Fruit fly (Drosophila melanogaster) whole organism, embryonic: Measurements from ENCODE around the gene kibra.

Experiments
- B-H2 ChIP-seq: fragments of 200-800 bp; sonication (Bioruptor generic); optimal IDR thresholded peaks from 2 replicates; lab custom pipeline; 2018; ENCODE audit warnings: missing biosample characterization, mild to moderate bottlenecking, missing genetic modification characterization
- Bdp1 ChIP-seq: fragments of 200-800 bp; sonication (Bioruptor generic); optimal IDR thresholded peaks from 3 replicates; lab custom pipeline; 2016; ENCODE audit warnings: missing biosample characterization, missing genetic modification characterization
- CG1024 ChIP-seq: fragments of 200-800 bp; sonication (Bioruptor generic); IDR thresholded peaks from 2 replicates; pipeline ENCODE4 v1.3.6; 2022; ENCODE audit warnings: missing biosample characterization, missing genetic modification characterization
- CG11093 ChIP-seq: fragments of 200-800 bp; sonication (Bioruptor generic); IDR thresholded peaks from 3 replicates; pipeline ENCODE4 v1.3.6; 2022; ENCODE audit warnings: missing biosample characterization, missing genetic modification characterization
- CG12219 ChIP-seq: fragments of 200-800 bp; sonication (Bioruptor generic); optimal IDR thresholded peaks from 3 replicates; lab custom pipeline; 2018; ENCODE audit warnings: missing biosample characterization, mild to moderate bottlenecking, missing genetic modification characterization
- CG1529 ChIP-seq: fragments of 200-800 bp; sonication (Bioruptor generic); optimal IDR thresholded peaks from 3 replicates; lab custom pipeline; 2018; ENCODE audit warnings: missing biosample characterization, missing genetic modification characterization
- CG2202 ChIP-seq: fragments of 200-800 bp; sonication (Bioruptor generic); optimal IDR thresholded peaks from 2 replicates; lab custom pipeline; 2018; ENCODE audit warnings: missing biosample characterization, mild to moderate bottlenecking, missing genetic modification characterization
- CG30020 ChIP-seq: fragments of 200-800 bp; optimal IDR thresholded peaks from 2 replicates; lab custom pipeline; 2019; ENCODE audit warnings: missing biosample characterization, mild to moderate bottlenecking, missing genetic modification characterization, moderate library complexity
- CG31224 ChIP-seq: fragments of 200-800 bp; sonication (Bioruptor generic); IDR thresholded peaks from 2 replicates; pipeline ENCODE4 v1.3.6; 2022; ENCODE audit warnings: missing biosample characterization, missing genetic modification characterization
- CG31365 ChIP-seq: fragments of 200-800 bp; sonication (Bioruptor generic); optimal IDR thresholded peaks from 2 replicates; lab custom pipeline; 2018; ENCODE audit warnings: missing biosample characterization, mild to moderate bottlenecking, missing genetic modification characterization
- CG4854 ChIP-seq: fragments of 200-800 bp; sonication (Bioruptor generic); optimal IDR thresholded peaks from 2 replicates; lab custom pipeline; 2016; ENCODE audit warnings: missing biosample characterization, missing genetic modification characterization, inconsistent platforms
- CG6689 ChIP-seq: fragments of 200-800 bp; sonication (Bioruptor generic); IDR thresholded peaks from 2 replicates; pipeline ENCODE4 v1.3.6; 2022; ENCODE audit warnings: missing biosample characterization, missing genetic modification characterization
- CG6854 ChIP-seq: fragments of 200-800 bp; sonication (Bioruptor generic); optimal IDR thresholded peaks from 3 replicates; lab custom pipeline; 2017; ENCODE audit warnings: missing biosample characterization, mild to moderate bottlenecking, missing genetic modification characterization
- CG7745 ChIP-seq: fragments of 200-800 bp; sonication (Bioruptor generic); optimal IDR thresholded peaks from 2 replicates; lab custom pipeline; 2018; ENCODE audit warnings: missing biosample characterization, mild to moderate bottlenecking, missing genetic modification characterization, moderate library complexity
- CG7987 ChIP-seq: fragments of 200-800 bp; sonication (Bioruptor generic); optimal IDR thresholded peaks from 2 replicates; lab custom pipeline; 2018; ENCODE audit warnings: missing biosample characterization, mild to moderate bottlenecking, missing genetic modification characterization, moderate library complexity
- CG8089 ChIP-seq: fragments of 200-800 bp; sonication (Bioruptor generic); optimal IDR thresholded peaks from 3 replicates; lab custom pipeline; 2016; ENCODE audit warnings: missing biosample characterization, missing genetic modification characterization
- CG8290 ChIP-seq, 3 experiments: fragments of 200-800 bp; sonication (Bioruptor generic); optimal IDR thresholded peaks; 2 replicates each; lab custom pipeline; 2016 to 2019; ENCODE audit warnings: missing biosample characterization in 3 of 3, missing genetic modification characterization in 3 of 3, mild to moderate bottlenecking in 2 of 3, moderate library complexity in 1 of 3
- CG8478 ChIP-seq: fragments of >200 bp; optimal IDR thresholded peaks from 2 replicates; lab custom pipeline; 2018
- CG9797 ChIP-seq: fragments of 200-800 bp; sonication (Bioruptor generic); optimal IDR thresholded peaks from 3 replicates; lab custom pipeline; 2018; ENCODE audit warnings: missing biosample characterization, mild to moderate bottlenecking, missing genetic modification characterization
- CG9817 ChIP-seq: fragments of 200-800 bp; sonication (Bioruptor generic); optimal IDR thresholded peaks from 2 replicates; lab custom pipeline; 2018; ENCODE audit warnings: missing biosample characterization, mild to moderate bottlenecking, missing genetic modification characterization, moderate library complexity
- CTCF ChIP-seq: fragments of 200-800 bp; sonication (Bioruptor generic); optimal IDR thresholded peaks from 2 replicates; lab custom pipeline; 2017; ENCODE audit warnings: missing biosample characterization, mild to moderate bottlenecking, missing genetic modification characterization, moderate library complexity
- Drgx ChIP-seq: fragments of 200-800 bp; sonication (Bioruptor generic); IDR thresholded peaks from 2 replicates; pipeline ENCODE4 v1.3.6; 2022; ENCODE audit warnings: missing biosample characterization, missing genetic modification characterization
- Ets97D ChIP-seq: fragments of 200-800 bp; sonication (Bioruptor generic); optimal IDR thresholded peaks from 3 replicates; lab custom pipeline; 2016; ENCODE audit warnings: missing biosample characterization, missing genetic modification characterization
- Fer3 ChIP-seq: fragments of 200-800 bp; sonication (Bioruptor generic); optimal IDR thresholded peaks from 2 replicates; lab custom pipeline; 2018; ENCODE audit warnings: missing biosample characterization, mild to moderate bottlenecking, missing genetic modification characterization, moderate library complexity
- Hey ChIP-seq: fragments of 200-800 bp; sonication (Bioruptor generic); optimal IDR thresholded peaks from 3 replicates; lab custom pipeline; 2018; ENCODE audit warnings: missing biosample characterization, mild to moderate bottlenecking, missing genetic modification characterization
- Hr3 ChIP-seq: fragments of 200-800 bp; sonication (Bioruptor generic); optimal IDR thresholded peaks from 3 replicates; lab custom pipeline; 2016; ENCODE audit warnings: missing biosample characterization, missing genetic modification characterization
- Max ChIP-seq: fragments of 200-800 bp; sonication (Bioruptor generic); optimal IDR thresholded peaks from 2 replicates; lab custom pipeline; 2016; ENCODE audit warnings: missing biosample characterization, mild to moderate bottlenecking, missing genetic modification characterization
- Neu2 ChIP-seq: fragments of 200-800 bp; sonication (Bioruptor generic); optimal IDR thresholded peaks from 3 replicates; lab custom pipeline; 2016; ENCODE audit warnings: missing biosample characterization, missing genetic modification characterization, borderline replicate concordance
- Rx ChIP-seq: fragments of 200-800 bp; sonication (Bioruptor generic); IDR thresholded peaks from 2 replicates; pipeline ENCODE4 v1.3.6; 2022; ENCODE audit warnings: missing biosample characterization, missing genetic modification characterization
- ase ChIP-seq: fragments of 200-800 bp; sonication (Bioruptor generic); IDR thresholded peaks from 3 replicates; pipeline ENCODE4 v1.3.6; 2022; ENCODE audit warnings: missing biosample characterization, missing genetic modification characterization
- bab2 ChIP-seq: fragments of 200-800 bp; sonication (Bioruptor generic); optimal IDR thresholded peaks from 2 replicates; lab custom pipeline; 2016; ENCODE audit warnings: missing biosample characterization, missing genetic modification characterization
- btn ChIP-seq: fragments of 200-800 bp; sonication (Bioruptor generic); optimal IDR thresholded peaks from 2 replicates; lab custom pipeline; 2016; ENCODE audit warnings: missing biosample characterization, missing genetic modification characterization
- cato ChIP-seq: fragments of 200-800 bp; sonication (Bioruptor generic); optimal IDR thresholded peaks from 2 replicates; lab custom pipeline; 2016; ENCODE audit warnings: missing biosample characterization, missing genetic modification characterization, borderline replicate concordance
- disco-r ChIP-seq: fragments of 200-800 bp; sonication (Bioruptor generic); optimal IDR thresholded peaks from 2 replicates; lab custom pipeline; 2016; ENCODE audit warnings: missing biosample characterization, missing genetic modification characterization
- jing ChIP-seq: fragments of 200-800 bp; sonication (Bioruptor generic); optimal IDR thresholded peaks from 2 replicates; lab custom pipeline; 2018; ENCODE audit warnings: missing biosample characterization, mild to moderate bottlenecking, missing genetic modification characterization
- lmd ChIP-seq: fragments of 200-800 bp; sonication (Bioruptor generic); IDR thresholded peaks from 2 replicates; pipeline ENCODE4 v1.3.6; 2022; ENCODE audit warnings: missing biosample characterization, missing genetic modification characterization
- phol ChIP-seq: fragments of 200-800 bp; sonication (Bioruptor generic); optimal IDR thresholded peaks from 3 replicates; lab custom pipeline; 2018; ENCODE audit warnings: missing biosample characterization, mild to moderate bottlenecking, missing genetic modification characterization, moderate library complexity
- psq ChIP-seq: fragments of 200-800 bp; sonication (Bioruptor generic); optimal IDR thresholded peaks from 2 replicates; lab custom pipeline; 2017; ENCODE audit warnings: missing biosample characterization, missing genetic modification characterization
- rib ChIP-seq: fragments of 200-800 bp; sonication (Bioruptor generic); IDR thresholded peaks from 2 replicates; pipeline ENCODE4 v1.3.6; 2022; ENCODE audit warnings: missing biosample characterization, missing genetic modification characterization
- sima ChIP-seq: fragments of 200-800 bp; sonication (Bioruptor generic); optimal IDR thresholded peaks from 2 replicates; lab custom pipeline; 2016; ENCODE audit warnings: missing biosample characterization, missing genetic modification characterization
- toy ChIP-seq: fragments of 200-800 bp; sonication (Bioruptor generic); IDR thresholded peaks from 2 replicates; pipeline ENCODE4 v1.3.6; 2022; ENCODE audit warnings: missing biosample characterization, missing genetic modification characterization
- usp ChIP-seq: fragments of >200 bp; optimal IDR thresholded peaks from 2 replicates; lab custom pipeline; 2017; ENCODE audit warnings: missing biosample characterization, missing genetic modification characterization

kibra gene

DNA sequence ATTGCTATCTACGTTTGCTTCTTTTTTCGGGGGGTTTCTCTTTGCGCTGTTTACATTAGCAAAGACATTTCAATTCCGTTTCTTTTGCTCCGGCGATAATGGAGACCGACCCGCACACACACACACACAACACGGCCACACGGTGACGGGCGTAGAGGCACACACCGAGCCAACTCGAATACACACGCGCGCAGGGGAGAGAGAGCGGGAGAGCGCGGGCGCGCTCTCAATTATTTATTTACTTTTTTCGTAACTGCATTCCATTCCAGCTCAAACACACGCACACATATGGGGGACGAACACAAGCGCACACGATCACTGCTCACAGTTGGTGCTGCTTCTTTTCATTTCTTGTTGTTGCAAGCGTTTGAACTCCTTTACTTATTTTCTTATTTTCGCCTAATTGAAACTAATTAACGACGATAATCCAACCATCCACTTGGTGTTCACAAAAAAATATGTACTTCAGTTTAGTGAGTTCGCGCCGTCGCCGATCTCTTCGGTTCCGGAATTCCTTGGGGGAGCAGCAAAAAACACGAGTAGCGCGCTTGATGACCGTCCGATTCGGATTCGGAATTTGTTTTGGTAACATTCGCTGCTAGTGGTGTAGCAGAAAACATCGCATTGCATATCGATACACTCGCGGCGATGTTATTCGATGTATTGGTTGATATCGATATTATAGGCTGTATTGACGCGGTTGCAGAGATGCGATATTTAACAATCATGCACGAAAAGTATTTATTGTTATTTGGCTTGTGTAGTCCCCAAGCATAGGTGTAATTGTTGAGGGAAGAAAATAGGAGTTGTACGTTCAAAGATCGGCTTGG is at the start of gene kibra (continued):
- TF ChIP-seq CG2202 (tag; lab: Kevin White, UChicago) (no peak), Hey (tag; lab: Kevin White, UChicago) (peak; percentile 19), bab2 (GFP tag; lab: Kevin White, UChicago) (peak; percentile 72), CG1529 (GFP tag; lab: Kevin White, UChicago) (peak; percentile 35), CG1024 (GFP tag; lab: Robert Waterston, UW) (no peak), CG11093 (GFP tag; lab: Robert Waterston, UW) (peak; percentile 70; the same call in 1 of the 3 replicates), sima (no peak), btn (GFP tag; lab: Kevin White, UChicago) (peak; percentile 23), CG9797 (GFP tag; lab: Kevin White, UChicago) (peak; percentile 76), CG8089 (GFP tag; lab: Kevin White, UChicago) (peak; percentile 53), phol (tag; lab: Kevin White, UChicago) (peak; percentile 81), disco-r (GFP tag; lab: Kevin White, UChicago) (no peak), CG7987 (GFP tag; lab: Kevin White, UChicago) (peak; percentile 42), Hr3 (peak; percentile 32), CG31365 (no peak), Max (GFP tag; lab: Kevin White, UChicago) (peak; percentile 67), rib (no peak), toy (GFP tag; lab: Robert Waterston, UW) (no peak), lmd (GFP tag; lab: Robert Waterston, UW) (no peak), Drgx (no peak), Fer3 (peak; percentile 75), Ets97D (peak; percentile 83), psq (peak; percentile 53), CG7745 (tag; lab: Kevin White, UChicago) (no peak), jing (GFP tag; lab: Kevin White, UChicago) (no peak), CG4854 (GFP tag; lab: Kevin White, UChicago) (peak; percentile 73), CG30020 (tag; lab: Kevin White, UChicago) (peak; percentile 88), CG6854 (GFP tag; lab: Kevin White, UChicago) (no peak), B-H2 (GFP tag; lab: Kevin White, UChicago) (peak; percentile 52), CG6689 (GFP tag; lab: Robert Waterston, UW) (no peak), Rx (GFP tag; lab: Robert Waterston, UW) (no peak), CG9817 (peak; percentile 53), usp (GFP tag; lab: Kevin White, UChicago) (no peak), CG31224 (GFP tag; lab: Robert Waterston, UW) (no peak), ase (no peak), Neu2 (GFP tag; lab: Kevin White, UChicago) (no peak), Bdp1 (GFP tag; lab: Kevin White, UChicago) (peak; percentile 57), CG8290 (GFP tag; optimal IDR thresholded peaks at IDR 0.05; lab: Kevin White, UChicago) (peak; percentile 84), CG8290 (tag; optimal IDR thresholded peaks at IDR 0.05; lab: Kevin White, UChicago) (peak; percentile 12 to 94), CG12219 (no peak), CTCF (GFP tag; lab: Kevin White, UChicago) (no peak), cato (peak; percentile 36), CG8478 (no peak)
